Worm (Caenorhabditis elegans) whole organism, L1 larva: ENCODE measurements around the gene lmtr-2.

Source experiments
- aly-2 ChIP-seq: fragments of 150-350 bp; optimal IDR thresholded peaks from 2 replicates; lab custom pipeline; 2014; ENCODE audit warnings: missing biosample characterization, missing genetic modification characterization
- ceh-90 ChIP-seq: sonication (generic microtip); optimal IDR thresholded peaks from 2 replicates; lab custom pipeline; 2016; ENCODE audit warnings: missing genetic modification characterization, missing compliant biosample characterization
- dpl-1 ChIP-seq, 3 experiments: fragments of 150-350 bp in 2 of 3; sonication (generic microtip) in 1 of 3; optimal IDR thresholded peaks; 2 replicates each; lab custom pipeline; 2014 to 2017; ENCODE audit warnings: missing biosample characterization in 3 of 3, missing genetic modification characterization in 3 of 3, missing genetic modification reagents in 3 of 3
- ets-5 ChIP-seq: fragments of 200-800 bp; sonication (Bioruptor generic); IDR thresholded peaks from 2 replicates; pipeline ENCODE4 v1.3.6; 2022; ENCODE audit warnings: missing genetic modification characterization, missing compliant biosample characterization
- nhr-19 ChIP-seq: fragments of 200-800 bp; sonication (Bioruptor generic); conservative IDR thresholded peaks from 2 replicates; pipeline ENCODE4 v1.3.6; 2022; ENCODE audit warnings: missing genetic modification characterization, missing compliant biosample characterization
- nhr-28 ChIP-seq: fragments of 150-350 bp; optimal IDR thresholded peaks from 2 replicates; lab custom pipeline; 2014; ENCODE audit warnings: missing biosample characterization, missing genetic modification characterization
- skn-1 ChIP-seq: fragments of 150-350 bp; optimal IDR thresholded peaks from 2 replicates; lab custom pipeline; 2014; ENCODE audit warnings: missing biosample characterization, missing genetic modification characterization
- sox-4 ChIP-seq: sonication (generic microtip); optimal IDR thresholded peaks from 2 replicates; lab custom pipeline; 2016; ENCODE audit warnings: missing genetic modification characterization, missing compliant biosample characterization
- sptf-1 ChIP-seq: fragments of 150-350 bp; optimal IDR thresholded peaks from 2 replicates; lab custom pipeline; 2014; ENCODE audit warnings: missing biosample characterization, missing genetic modification characterization
- ztf-4 ChIP-seq: fragments of 150-350 bp; optimal IDR thresholded peaks from 2 replicates; lab custom pipeline; 2014; ENCODE audit warnings: missing biosample characterization, missing genetic modification characterization

- TF ChIP-seq nhr-28 (tag; lab: Kevin White, UChicago) (no peak), ets-5 (GFP tag; lab: Robert Waterston, UW) (no peak), sox-4 (tag; lab: Kevin White, UChicago) (no peak), skn-1 (tag; lab: Kevin White, UChicago) (peak; percentile 18), dpl-1 (GFP tag; optimal IDR thresholded peaks at IDR 0.05; lab: Kevin White, UChicago) (peak in 1 of 3 experiments; percentile 1), ceh-90 (tag; lab: Kevin White, UChicago) (no peak), sptf-1 (tag; lab: Kevin White, UChicago) (no peak), ztf-4 (tag; lab: Kevin White, UChicago) (no peak), nhr-19 (GFP tag; lab: Robert Waterston, UW) (no peak), aly-2 (tag; lab: Kevin White, UChicago) (no peak)
These were observed 30.4 kb downstream of the lmtr-2 start for ce11 chrV:7980370-7980987.
